Fruit fly (Drosophila melanogaster) whole organism, embryonic: Measurements from ENCODE around the gene Nost.

Experiments
- ATbp ChIP-seq: fragments of 200-800 bp; sonication (Bioruptor generic); optimal IDR thresholded peaks from 2 replicates; lab custom pipeline; 2017; ENCODE audit warnings: missing biosample characterization, mild to moderate bottlenecking, missing genetic modification characterization, missing genetic modification reagents
- Ada2b ChIP-seq: fragments of 200-800 bp; sonication (Bioruptor generic); IDR thresholded peaks from 2 replicates; pipeline ENCODE4 v1.3.6; 2022; ENCODE audit warnings: missing biosample characterization, missing genetic modification characterization
- CG10209 ChIP-seq: fragments of 200-800 bp; sonication (Bioruptor generic); optimal IDR thresholded peaks from 3 replicates; lab custom pipeline; 2017; ENCODE audit warnings: missing biosample characterization, mild to moderate bottlenecking, missing genetic modification characterization, missing genetic modification reagents
- CG10979 ChIP-seq: fragments of 200-800 bp; sonication (Bioruptor generic); optimal IDR thresholded peaks from 2 replicates; lab custom pipeline; 2018; ENCODE audit warnings: missing biosample characterization, mild to moderate bottlenecking, missing genetic modification characterization, moderate library complexity
- CG11723 ChIP-seq: fragments of 200-800 bp; sonication (Bioruptor generic); optimal IDR thresholded peaks from 2 replicates; lab custom pipeline; 2017; ENCODE audit warnings: missing biosample characterization, mild to moderate bottlenecking, missing genetic modification characterization
- CG12219 ChIP-seq: fragments of 200-800 bp; sonication (Bioruptor generic); optimal IDR thresholded peaks from 3 replicates; lab custom pipeline; 2018; ENCODE audit warnings: missing biosample characterization, mild to moderate bottlenecking, missing genetic modification characterization
- CG12236 ChIP-seq: fragments of 200-800 bp; sonication (Bioruptor generic); optimal IDR thresholded peaks from 2 replicates; lab custom pipeline; 2016; ENCODE audit warnings: missing biosample characterization, missing genetic modification characterization
- CG12299 ChIP-seq: fragments of 200-800 bp; sonication (Bioruptor generic); optimal IDR thresholded peaks from 2 replicates; lab custom pipeline; 2018; ENCODE audit warnings: missing biosample characterization, mild to moderate bottlenecking, missing genetic modification characterization
- CG12659 ChIP-seq: fragments of 200-800 bp; sonication (Bioruptor generic); optimal IDR thresholded peaks from 3 replicates; lab custom pipeline; 2017; ENCODE audit warnings: mild to moderate bottlenecking, missing biosample characterization, missing genetic modification reagents, missing genetic modification characterization
- CG15479 ChIP-seq: fragments of 200-800 bp; sonication (Bioruptor generic); optimal IDR thresholded peaks from 3 replicates; lab custom pipeline; 2019; ENCODE audit warnings: missing biosample characterization, mild to moderate bottlenecking, missing genetic modification characterization, moderate library complexity
- CG15696 ChIP-seq: fragments of 200-800 bp; sonication (Bioruptor generic); optimal IDR thresholded peaks from 2 replicates; lab custom pipeline; 2019; ENCODE audit warnings: missing biosample characterization, mild to moderate bottlenecking, missing genetic modification characterization, moderate library complexity
- CG1603 ChIP-seq: fragments of 200-800 bp; sonication (Bioruptor generic); optimal IDR thresholded peaks from 2 replicates; lab custom pipeline; 2019; ENCODE audit warnings: missing biosample characterization, mild to moderate bottlenecking, missing genetic modification characterization, moderate library complexity
- CG32767 ChIP-seq: fragments of 200-800 bp; sonication (Bioruptor generic); IDR thresholded peaks from 2 replicates; pipeline ENCODE4 v1.3.6; 2022; ENCODE audit warnings: missing biosample characterization, missing genetic modification characterization
- CG34224 ChIP-seq: fragments of 200-800 bp; sonication (Bioruptor generic); IDR thresholded peaks from 3 replicates; pipeline ENCODE4 v1.3.6; 2022; ENCODE audit warnings: missing biosample characterization, missing genetic modification characterization; ENCODE audit not compliant: partially characterized antibody
- CG4730 ChIP-seq: fragments of 200-800 bp; sonication (Bioruptor generic); IDR thresholded peaks from 2 replicates; pipeline ENCODE4 v1.3.6; 2022; ENCODE audit warnings: missing biosample characterization, missing genetic modification characterization
- CG5245 ChIP-seq: fragments of 200-800 bp; sonication (Bioruptor generic); optimal IDR thresholded peaks from 3 replicates; lab custom pipeline; 2016; ENCODE audit warnings: missing biosample characterization, missing genetic modification characterization
- CG6791 ChIP-seq: fragments of 200-800 bp; sonication (Bioruptor generic); IDR thresholded peaks from 3 replicates; pipeline ENCODE4 v1.3.6; 2022; ENCODE audit warnings: missing biosample characterization, missing genetic modification characterization; ENCODE audit not compliant: partially characterized antibody
- CG8388 ChIP-seq: fragments of 200-800 bp; sonication (Bioruptor generic); optimal IDR thresholded peaks from 2 replicates; lab custom pipeline; 2019; ENCODE audit warnings: missing biosample characterization, mild to moderate bottlenecking, missing genetic modification characterization, moderate library complexity
- CG8944 ChIP-seq: fragments of 200-800 bp; sonication (Bioruptor generic); optimal IDR thresholded peaks from 3 replicates; lab custom pipeline; 2016; ENCODE audit warnings: missing biosample characterization, missing genetic modification characterization
- CoRest ChIP-seq: fragments of 200-800 bp; sonication (Bioruptor generic); optimal IDR thresholded peaks from 3 replicates; lab custom pipeline; 2018; ENCODE audit warnings: missing biosample characterization, mild to moderate bottlenecking, missing genetic modification characterization, moderate library complexity
- Hmx ChIP-seq: fragments of 200-800 bp; sonication (Bioruptor generic); optimal IDR thresholded peaks from 2 replicates; lab custom pipeline; 2016; ENCODE audit warnings: missing biosample characterization, missing genetic modification characterization
- Hsf ChIP-seq: fragments of 200-800 bp; sonication (Bioruptor generic); optimal IDR thresholded peaks from 3 replicates; lab custom pipeline; 2016; ENCODE audit warnings: missing biosample characterization, missing genetic modification characterization
- Meics ChIP-seq: fragments of 200-800 bp; sonication (Bioruptor generic); optimal IDR thresholded peaks from 2 replicates; lab custom pipeline; 2017; ENCODE audit warnings: missing biosample characterization, mild to moderate bottlenecking, missing genetic modification characterization
- NK7.1 ChIP-seq: fragments of 200-800 bp; sonication (Bioruptor generic); optimal IDR thresholded peaks from 3 replicates; lab custom pipeline; 2016; ENCODE audit warnings: missing biosample characterization, missing genetic modification characterization
- NfI ChIP-seq: fragments of 200-800 bp; sonication (Bioruptor generic); optimal IDR thresholded peaks from 3 replicates; lab custom pipeline; 2018; ENCODE audit warnings: missing biosample characterization, mild to moderate bottlenecking, missing genetic modification characterization, moderate library complexity
- PHDP ChIP-seq: fragments of 200-800 bp; sonication (Bioruptor generic); optimal IDR thresholded peaks from 3 replicates; lab custom pipeline; 2018; ENCODE audit warnings: missing biosample characterization, mild to moderate bottlenecking, missing genetic modification characterization, moderate library complexity
- Rfx ChIP-seq: fragments of 200-800 bp; sonication (Bioruptor generic); IDR thresholded peaks from 2 replicates; pipeline ENCODE4 v1.3.6; 2022; ENCODE audit warnings: missing biosample characterization, missing genetic modification characterization
- Rx ChIP-seq: fragments of 200-800 bp; sonication (Bioruptor generic); IDR thresholded peaks from 2 replicates; pipeline ENCODE4 v1.3.6; 2022; ENCODE audit warnings: missing biosample characterization, missing genetic modification characterization
- Sox102F ChIP-seq: fragments of 200-800 bp; sonication (Bioruptor generic); optimal IDR thresholded peaks from 2 replicates; lab custom pipeline; 2018; ENCODE audit warnings: missing biosample characterization, mild to moderate bottlenecking, missing genetic modification characterization, moderate library complexity
- Usf ChIP-seq: fragments of 200-800 bp; sonication (Bioruptor generic); optimal IDR thresholded peaks from 2 replicates; lab custom pipeline; 2017; ENCODE audit warnings: missing genotype, missing biosample characterization, missing genetic modification characterization
- ara ChIP-seq: fragments of 200-800 bp; sonication (Bioruptor generic); IDR thresholded peaks from 2 replicates; pipeline ENCODE4 v1.3.6; 2022; ENCODE audit warnings: missing biosample characterization, missing genetic modification characterization
- bcd ChIP-seq: fragments of 200-800 bp; sonication (Bioruptor generic); optimal IDR thresholded peaks from 2 replicates; lab custom pipeline; 2017; ENCODE audit warnings: missing biosample characterization, mild to moderate bottlenecking, missing genetic modification characterization
- br ChIP-seq: fragments of >200 bp; optimal IDR thresholded peaks from 2 replicates; lab custom pipeline; 2017
- chn ChIP-seq: fragments of 200-800 bp; sonication (Bioruptor generic); optimal IDR thresholded peaks from 2 replicates; lab custom pipeline; 2016; ENCODE audit warnings: missing biosample characterization, missing genetic modification characterization
- dan ChIP-seq: fragments of 200-800 bp; sonication (Bioruptor generic); IDR thresholded peaks from 2 replicates; pipeline ENCODE4 v1.3.6; 2022; ENCODE audit warnings: missing biosample characterization, missing genetic modification characterization
- dpn ChIP-seq, 2 experiments: fragments of 200-800 bp; sonication (Bioruptor generic); optimal IDR thresholded peaks; 3 replicates each; lab custom pipeline; 2016; ENCODE audit warnings: missing biosample characterization in 2 of 2, missing genetic modification characterization in 2 of 2
- ewg ChIP-seq: fragments of 200-800 bp; sonication (Bioruptor generic); optimal IDR thresholded peaks from 3 replicates; lab custom pipeline; 2017; ENCODE audit warnings: mild to moderate bottlenecking, missing biosample characterization, missing genetic modification reagents, missing genetic modification characterization
- ftz-f1 ChIP-seq: fragments of 200-800 bp; sonication (Bioruptor generic); optimal IDR thresholded peaks from 2 replicates; lab custom pipeline; 2016; ENCODE audit warnings: missing biosample characterization, missing genetic modification characterization
- gem ChIP-seq: fragments of 200-800 bp; sonication (Bioruptor generic); optimal IDR thresholded peaks from 2 replicates; lab custom pipeline; 2019; ENCODE audit warnings: missing biosample characterization, mild to moderate bottlenecking, missing genetic modification characterization, moderate library complexity
- jing ChIP-seq: fragments of 200-800 bp; sonication (Bioruptor generic); optimal IDR thresholded peaks from 2 replicates; lab custom pipeline; 2018; ENCODE audit warnings: missing biosample characterization, mild to moderate bottlenecking, missing genetic modification characterization
- ken ChIP-seq: fragments of 200-800 bp; sonication (Bioruptor generic); IDR thresholded peaks from 3 replicates; pipeline ENCODE4 v1.3.6; 2022; ENCODE audit warnings: missing biosample characterization, missing genetic modification characterization
- nmo ChIP-seq: fragments of 200-800 bp; sonication (Bioruptor generic); optimal IDR thresholded peaks from 2 replicates; lab custom pipeline; 2018; ENCODE audit warnings: missing biosample characterization, mild to moderate bottlenecking, missing genetic modification characterization, moderate library complexity
- nom ChIP-seq: fragments of 200-800 bp; sonication (Bioruptor generic); optimal IDR thresholded peaks from 2 replicates; lab custom pipeline; 2017; ENCODE audit warnings: missing biosample characterization, missing genetic modification characterization, mild to moderate bottlenecking, moderate library complexity, missing genetic modification reagents
- phol ChIP-seq: fragments of 200-800 bp; sonication (Bioruptor generic); optimal IDR thresholded peaks from 3 replicates; lab custom pipeline; 2018; ENCODE audit warnings: missing biosample characterization, mild to moderate bottlenecking, missing genetic modification characterization, moderate library complexity
- schlank ChIP-seq: fragments of 200-800 bp; sonication (Bioruptor generic); optimal IDR thresholded peaks from 2 replicates; lab custom pipeline; 2018; ENCODE audit warnings: missing biosample characterization, mild to moderate bottlenecking, missing genetic modification characterization
- stwl ChIP-seq: fragments of 200-800 bp; sonication (Bioruptor generic); optimal IDR thresholded peaks from 3 replicates; lab custom pipeline; 2018; ENCODE audit warnings: missing biosample characterization, mild to moderate bottlenecking, missing genetic modification characterization, moderate library complexity
- unpg ChIP-seq: fragments of 200-800 bp; sonication (Bioruptor generic); optimal IDR thresholded peaks from 3 replicates; lab custom pipeline; 2018; ENCODE audit warnings: missing biosample characterization, mild to moderate bottlenecking, missing genetic modification characterization, moderate library complexity
- z ChIP-seq: fragments of 200-800 bp; sonication (Bioruptor generic); IDR thresholded peaks from 3 replicates; pipeline ENCODE4 v1.3.6; 2022; ENCODE audit warnings: missing biosample characterization, missing genetic modification characterization

The Nost gene

DNA sequence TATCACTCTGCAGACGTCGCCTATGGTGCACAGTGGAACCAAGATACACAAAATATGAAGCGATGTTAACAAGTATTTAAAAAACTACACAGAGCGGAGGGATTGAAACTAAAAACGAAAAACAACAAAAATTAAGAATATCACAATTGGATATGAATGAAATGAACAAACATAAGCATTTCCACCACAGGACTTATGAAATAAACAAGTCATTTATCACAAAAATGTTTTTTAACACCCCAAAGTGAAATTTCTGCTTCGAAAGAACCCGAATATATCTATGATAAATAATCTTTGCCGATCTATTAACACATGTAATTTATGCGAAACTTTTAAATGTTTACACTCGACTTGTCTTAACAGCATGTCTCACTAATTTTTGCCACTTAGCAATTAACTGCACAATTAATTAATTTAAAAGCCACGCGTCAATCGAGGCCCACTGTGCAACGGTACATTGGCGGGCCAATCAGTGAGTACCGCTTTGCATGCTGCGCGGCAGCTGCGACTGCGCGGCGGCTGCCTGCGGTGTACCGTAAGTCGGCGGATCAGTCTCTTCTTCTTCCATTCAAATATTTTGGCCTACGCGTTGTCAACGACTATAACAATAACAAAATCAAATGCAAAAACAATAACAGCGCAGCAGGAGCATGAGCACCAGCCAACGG is 11.9 kb downstream of the Nost start (continued):
- TF ChIP-seq CG10209 (GFP tag; lab: Kevin White, UChicago): peak; percentile 64
- 0 out of 3 replicates have a peak, but pooled peaks have one; percentile 34 for TF ChIP-seq CG6791 (GFP tag; lab: Robert Waterston, UW)
- TF ChIP-seq ATbp (GFP tag; lab: Kevin White, UChicago): peak; percentile 35
- no peak for TF ChIP-seq CG34224
- TF ChIP-seq Sox102F (GFP tag; lab: Kevin White, UChicago): peak; percentile 58
- peak; percentile 33 for TF ChIP-seq NK7.1 (GFP tag; lab: Kevin White, UChicago)
- TF ChIP-seq bcd: peak; percentile 46
- 0 out of 2 replicates have a peak, but pooled peaks have one; percentile 19 for TF ChIP-seq Rx (GFP tag; lab: Robert Waterston, UW)
- TF ChIP-seq phol: peak; percentile 69
- peak; percentile 31 for TF ChIP-seq CG5245 (GFP tag; lab: Kevin White, UChicago)
- TF ChIP-seq dan: no peak
- peak; percentile 25; the same call in 1 of the 2 replicates for TF ChIP-seq CG32767 (GFP tag; lab: Robert Waterston, UW)
- TF ChIP-seq CG10979 (tag; lab: Kevin White, UChicago): peak; percentile 73
- peak; percentile 9 for TF ChIP-seq jing (GFP tag; lab: Kevin White, UChicago)
- no peak for TF ChIP-seq nom (GFP tag; lab: Kevin White, UChicago)
- peak; percentile 72 for TF ChIP-seq gem
- TF ChIP-seq CG4730 (GFP tag; lab: Robert Waterston, UW): no peak
- peak; percentile 40 for TF ChIP-seq CG12659
- peak; percentile 29 for TF ChIP-seq chn (GFP tag; lab: Kevin White, UChicago)
- TF ChIP-seq CG8388: peak; percentile 46
- TF ChIP-seq dpn (GFP tag; optimal IDR thresholded peaks at IDR 0.05; lab: Kevin White, UChicago): peak; percentile 28 to 49
- TF ChIP-seq NfI (GFP tag; lab: Kevin White, UChicago): no peak
- TF ChIP-seq unpg: peak; percentile 8
- TF ChIP-seq CG15479 (GFP tag; lab: Kevin White, UChicago): peak; percentile 82
- TF ChIP-seq CG12299 (tag; lab: Kevin White, UChicago): no peak
- TF ChIP-seq ewg (GFP tag; lab: Kevin White, UChicago): peak; percentile 21
- TF ChIP-seq ara (GFP tag; lab: Robert Waterston, UW): 0 out of 2 replicates have a peak, but pooled peaks have one; percentile 47
- peak; percentile 9 for TF ChIP-seq CG12236 (GFP tag; lab: Kevin White, UChicago)
- TF ChIP-seq CG15696 (tag; lab: Kevin White, UChicago): peak; percentile 44
- TF ChIP-seq CG11723 (GFP tag; lab: Kevin White, UChicago): peak; percentile 5
- peak; percentile 85 for TF ChIP-seq nmo (GFP tag; lab: Kevin White, UChicago)
- TF ChIP-seq CG1603: peak; percentile 20
- TF ChIP-seq z: no peak
- TF ChIP-seq Meics (GFP tag; lab: Kevin White, UChicago): peak; percentile 4
- TF ChIP-seq Hmx (GFP tag; lab: Kevin White, UChicago): no peak
- peak; percentile 64 for TF ChIP-seq CoRest
- peak; percentile 53 for TF ChIP-seq Hsf
- no peak for TF ChIP-seq CG8944 (GFP tag; lab: Kevin White, UChicago)
- TF ChIP-seq ken (GFP tag; lab: Robert Waterston, UW): peak; percentile 43; the same call in 1 of the 3 replicates
- no peak for TF ChIP-seq schlank (tag; lab: Kevin White, UChicago)
- no peak for TF ChIP-seq br
- TF ChIP-seq CG12219 (GFP tag; lab: Kevin White, UChicago): peak; percentile 11
- no peak for TF ChIP-seq stwl (tag; lab: Kevin White, UChicago)
- peak; percentile 25; the same call in 1 of the 2 replicates for TF ChIP-seq Ada2b
- TF ChIP-seq PHDP (tag; lab: Kevin White, UChicago): peak; percentile 25
- TF ChIP-seq ftz-f1 (GFP tag; lab: Kevin White, UChicago): no peak
- TF ChIP-seq Rfx (GFP tag; lab: Robert Waterston, UW): peak; percentile 7; the same call in 1 of the 2 replicates
- peak; percentile 29 for TF ChIP-seq Usf (GFP tag; lab: Kevin White, UChicago)
